Worm (Caenorhabditis elegans) whole organism, L1 larva: ENCODE data around the gene T02H6.4.

ENCODE experiments used
- ama-1 ChIP-seq: fragments of 150-350 bp; optimal IDR thresholded peaks from 2 replicates; lab custom pipeline; 2014
- nhr-76 ChIP-seq: sonication (generic microtip); optimal IDR thresholded peaks from 2 replicates; lab custom pipeline; 2017; ENCODE audit warnings: missing biosample characterization, missing genetic modification characterization
- zag-1 ChIP-seq: fragments of 150-350 bp; optimal IDR thresholded peaks from 2 replicates; lab custom pipeline; 2014; ENCODE audit warnings: missing biosample characterization, missing genetic modification characterization

- TF ChIP-seq nhr-76 = no peak
- TF ChIP-seq ama-1 = no peak
- TF ChIP-seq zag-1 (tag; lab: Kevin White, UChicago) = no peak
These were observed 19.2 kb downstream of the T02H6.4 start, which contains the start of gene T02H6.1 for ce11 chrII:709081-709480.
